Worm (Caenorhabditis elegans) whole organism, young adult: ENCODE results near the gene C14B9.10.

Source experiments
- B0336.3 ChIP-seq: fragments of 200-800 bp; sonication (Bioruptor generic); IDR thresholded peaks from 2 replicates; pipeline ENCODE4 v1.3.6; 2022; ENCODE audit warnings: missing genetic modification characterization, missing compliant biosample characterization
- C17E4.6 ChIP-seq: fragments of 200-800 bp; sonication (Bioruptor generic); IDR thresholded peaks from 2 replicates; pipeline ENCODE4 v1.3.6; 2022; ENCODE audit warnings: missing genetic modification reagents, missing genetic modification characterization, missing compliant biosample characterization
- D2030.7 ChIP-seq: fragments of 200-800 bp; sonication (Bioruptor generic); IDR thresholded peaks from 2 replicates; pipeline ENCODE4 v1.3.6; 2022; ENCODE audit warnings: missing genetic modification reagents, missing genetic modification characterization, missing compliant biosample characterization
- F22D6.2 ChIP-seq: sonication (generic microtip); optimal IDR thresholded peaks from 2 replicates; lab custom pipeline; 2016; ENCODE audit warnings: mild to moderate bottlenecking, missing genetic modification characterization, missing compliant biosample characterization
- F23B12.7 ChIP-seq: sonication (generic microtip); optimal IDR thresholded peaks from 2 replicates; lab custom pipeline; 2017; ENCODE audit warnings: missing genetic modification characterization, mild to moderate bottlenecking, missing compliant biosample characterization, antibody characterized with exemption, moderate library complexity; ENCODE audit not compliant: insufficient read depth
- F39B2.1 ChIP-seq: fragments of 200-800 bp; sonication (Bioruptor generic); IDR thresholded peaks from 2 replicates; pipeline ENCODE4 v1.3.6; 2022; ENCODE audit warnings: missing genetic modification reagents, missing genetic modification characterization, missing compliant biosample characterization
- F52B5.7 ChIP-seq: sonication (generic microtip); optimal IDR thresholded peaks from 2 replicates; lab custom pipeline; 2016; ENCODE audit warnings: mild to moderate bottlenecking, missing genetic modification characterization, missing compliant biosample characterization
- F57C9.4 ChIP-seq: sonication (generic microtip); optimal IDR thresholded peaks from 2 replicates; lab custom pipeline; 2017; ENCODE audit warnings: mild to moderate bottlenecking, missing genetic modification characterization, missing compliant biosample characterization
- K12H6.12 ChIP-seq: fragments of 200-800 bp; sonication (Bioruptor generic); optimal IDR thresholded peaks from 2 replicates; lab custom pipeline; 2018; ENCODE audit warnings: mild to moderate bottlenecking, missing genetic modification characterization, missing compliant biosample characterization
- Y53F4B.3 ChIP-seq: fragments of 200-800 bp; sonication (Bioruptor generic); IDR thresholded peaks from 2 replicates; pipeline ENCODE4 v1.3.6; 2022; ENCODE audit warnings: missing genetic modification reagents, missing genetic modification characterization, missing compliant biosample characterization
- Y53G8AR.9 ChIP-seq: fragments of 200-800 bp; sonication (Bioruptor generic); conservative IDR thresholded peaks from 2 replicates; pipeline ENCODE4 v1.3.6; 2022; ENCODE audit warnings: missing genetic modification reagents, missing genetic modification characterization, missing compliant biosample characterization
- Y56A3A.18 ChIP-seq: fragments of 200-800 bp; sonication (Bioruptor generic); IDR thresholded peaks from 2 replicates; pipeline ENCODE4 v1.3.6; 2022; ENCODE audit warnings: missing genetic modification reagents, missing genetic modification characterization, missing compliant biosample characterization
- Y79H2A.3 ChIP-seq: fragments of 200-800 bp; sonication (Bioruptor generic); conservative IDR thresholded peaks from 2 replicates; pipeline ENCODE4 v1.3.6; 2022; ENCODE audit warnings: missing genetic modification reagents, missing genetic modification characterization, missing compliant biosample characterization
- ZK185.1 ChIP-seq: sonication (generic microtip); optimal IDR thresholded peaks from 2 replicates; lab custom pipeline; 2016; ENCODE audit warnings: mild to moderate bottlenecking, missing genetic modification characterization, missing compliant biosample characterization; ENCODE audit not compliant: poor library complexity, severe bottlenecking
- akir-1 ChIP-seq: fragments of 200-800 bp; sonication (Bioruptor generic); optimal IDR thresholded peaks from 2 replicates; lab custom pipeline; 2018; ENCODE audit warnings: mild to moderate bottlenecking, missing genetic modification characterization, moderate library complexity, missing compliant biosample characterization
- atf-7 ChIP-seq: sonication (generic microtip); optimal IDR thresholded peaks from 2 replicates; lab custom pipeline; 2017; ENCODE audit warnings: mild to moderate bottlenecking, missing genetic modification characterization, missing compliant biosample characterization
- attf-3 ChIP-seq: fragments of 200-800 bp; sonication (Bioruptor generic); conservative IDR thresholded peaks from 2 replicates; pipeline ENCODE4 v1.3.6; 2022; ENCODE audit warnings: missing genetic modification reagents, missing genetic modification characterization, missing compliant biosample characterization
- bed-1 ChIP-seq: fragments of 200-800 bp; sonication (Bioruptor generic); IDR thresholded peaks from 2 replicates; pipeline ENCODE4 v1.3.6; 2022; ENCODE audit warnings: missing genetic modification reagents, missing genetic modification characterization, missing compliant biosample characterization
- cebp-1 ChIP-seq, 2 experiments: fragments of 200-800 bp in 1 of 2; sonication (Bioruptor generic) in 1 of 2; sonication (generic microtip) in 1 of 2; IDR thresholded peaks in 1 of 2; optimal IDR thresholded peaks in 1 of 2; 2 replicates each; pipeline versions ENCODE4 v1.3.6 to Lab custom; 2017 to 2022; ENCODE audit warnings: missing compliant biosample characterization in 2 of 2, missing genetic modification characterization in 2 of 2, mild to moderate bottlenecking in 1 of 2, missing genetic modification reagents in 1 of 2, moderate library complexity in 1 of 2
- ceh-100 ChIP-seq: fragments of 200-800 bp; sonication (Bioruptor generic); IDR thresholded peaks from 2 replicates; pipeline ENCODE4 v1.3.6; 2022; ENCODE audit warnings: missing genetic modification reagents, missing genetic modification characterization, missing compliant biosample characterization
- ceh-58 ChIP-seq: fragments of 200-800 bp; sonication (Bioruptor generic); IDR thresholded peaks from 2 replicates; pipeline ENCODE4 v1.3.6; 2022; ENCODE audit warnings: missing genetic modification characterization, missing compliant biosample characterization
- ceh-79 ChIP-seq: sonication (generic microtip); optimal IDR thresholded peaks from 2 replicates; lab custom pipeline; 2017; ENCODE audit warnings: mild to moderate bottlenecking, missing genetic modification characterization, missing compliant biosample characterization
- die-1 ChIP-seq: sonication (generic microtip); optimal IDR thresholded peaks from 2 replicates; lab custom pipeline; 2016; ENCODE audit warnings: missing genotype, mild to moderate bottlenecking, missing genetic modification characterization, missing compliant biosample characterization
- dpff-1 ChIP-seq: sonication (generic microtip); optimal IDR thresholded peaks from 2 replicates; lab custom pipeline; 2017; ENCODE audit warnings: mild to moderate bottlenecking, missing genetic modification characterization, missing compliant biosample characterization
- egl-44 ChIP-seq: fragments of 200-800 bp; sonication (Bioruptor generic); IDR thresholded peaks from 2 replicates; pipeline ENCODE4 v1.3.6; 2022; ENCODE audit warnings: missing genetic modification reagents, missing genetic modification characterization, missing compliant biosample characterization
- egrh-3 ChIP-seq: fragments of 200-800 bp; sonication (Bioruptor generic); IDR thresholded peaks from 2 replicates; pipeline ENCODE4 v1.3.6; 2022; ENCODE audit warnings: missing genetic modification reagents, missing genetic modification characterization, missing compliant biosample characterization
- hrde-1 ChIP-seq: sonication (generic microtip); optimal IDR thresholded peaks from 2 replicates; lab custom pipeline; 2016; ENCODE audit warnings: missing genetic modification characterization, mild to moderate bottlenecking, missing compliant biosample characterization, moderate library complexity, missing genotype, missing genetic modification reagents, borderline replicate concordance
- lin-35 ChIP-seq, 3 experiments: fragments of 150-350 bp in 2 of 3; sonication (generic microtip) in 1 of 3; optimal IDR thresholded peaks; 2 replicates each; lab custom pipeline; 2014 to 2018; ENCODE audit warnings: missing biosample characterization in 3 of 3, missing genetic modification characterization in 3 of 3, missing genetic modification reagents in 3 of 3
- lin-40 ChIP-seq: sonication (generic microtip); optimal IDR thresholded peaks from 2 replicates; lab custom pipeline; 2016; ENCODE audit warnings: missing genetic modification characterization, mild to moderate bottlenecking, missing compliant biosample characterization, missing genotype, missing genetic modification reagents
- lsy-27 ChIP-seq: sonication (generic microtip); optimal IDR thresholded peaks from 2 replicates; lab custom pipeline; 2017; ENCODE audit warnings: missing genetic modification characterization, mild to moderate bottlenecking, missing compliant biosample characterization, antibody characterized with exemption, missing genotype, borderline replicate concordance; ENCODE audit not compliant: insufficient read depth
- madf-10 ChIP-seq: sonication (generic microtip); optimal IDR thresholded peaks from 2 replicates; lab custom pipeline; 2016; ENCODE audit warnings: mild to moderate bottlenecking, missing genetic modification characterization, missing compliant biosample characterization
- madf-3 ChIP-seq: fragments of 200-800 bp; sonication (Bioruptor generic); IDR thresholded peaks from 2 replicates; pipeline ENCODE4 v1.3.6; 2022; ENCODE audit warnings: missing genetic modification reagents, missing genetic modification characterization, missing compliant biosample characterization
- mcd-1 ChIP-seq: fragments of 200-800 bp; sonication (Bioruptor generic); IDR thresholded peaks from 2 replicates; pipeline ENCODE4 v1.3.6; 2022; ENCODE audit warnings: missing genetic modification reagents, missing genetic modification characterization, missing compliant biosample characterization
- mel-28 ChIP-seq: sonication (generic microtip); optimal IDR thresholded peaks from 2 replicates; lab custom pipeline; 2016; ENCODE audit warnings: borderline replicate concordance, mild to moderate bottlenecking, missing genetic modification characterization, missing compliant biosample characterization
- mes-4 ChIP-seq: sonication (generic microtip); optimal IDR thresholded peaks from 2 replicates; lab custom pipeline; 2016; ENCODE audit warnings: missing genotype, missing genetic modification characterization, missing compliant biosample characterization
- nfya-1 ChIP-seq: sonication (generic microtip); optimal IDR thresholded peaks from 2 replicates; lab custom pipeline; 2017; ENCODE audit warnings: antibody characterized with exemption, missing compliant biosample characterization, missing genetic modification characterization, borderline replicate concordance; ENCODE audit not compliant: insufficient read depth
- nfyb-1 ChIP-seq: fragments of 200-800 bp; sonication (Bioruptor generic); IDR thresholded peaks from 2 replicates; pipeline ENCODE4 v1.3.6; 2022; ENCODE audit warnings: missing genetic modification reagents, missing genetic modification characterization, missing compliant biosample characterization
- nhr-27 ChIP-seq: fragments of 200-800 bp; sonication (Bioruptor generic); optimal IDR thresholded peaks from 2 replicates; lab custom pipeline; 2018; ENCODE audit warnings: mild to moderate bottlenecking, missing genetic modification characterization, moderate library complexity, missing compliant biosample characterization
- rcor-1 ChIP-seq: fragments of 200-800 bp; sonication (Bioruptor generic); IDR thresholded peaks from 2 replicates; pipeline ENCODE4 v1.3.6; 2022; ENCODE audit warnings: missing genetic modification reagents, missing genetic modification characterization, missing compliant biosample characterization
- rec-8 ChIP-seq, 2 experiments: sonication (generic microtip); optimal IDR thresholded peaks; 2 replicates each; lab custom pipeline; 2016; ENCODE audit warnings: mild to moderate bottlenecking in 2 of 2, missing genetic modification characterization in 2 of 2, missing genetic modification reagents in 2 of 2, missing genotype in 2 of 2, missing biosample characterization in 1 of 2, missing compliant biosample characterization in 1 of 2, moderate library complexity in 1 of 2
- rpc-1 ChIP-seq, 2 experiments: fragments of 150-350 bp in 1 of 2; sonication (generic microtip) in 1 of 2; optimal IDR thresholded peaks; 2 replicates each; lab custom pipeline; 2014 to 2018; ENCODE audit warnings: missing biosample characterization in 1 of 2, missing genetic modification characterization in 1 of 2, missing genetic modification reagents in 1 of 2, missing genotype in 1 of 2
- sdz-38 ChIP-seq: sonication (generic microtip); optimal IDR thresholded peaks from 2 replicates; lab custom pipeline; 2016; ENCODE audit warnings: missing genotype, missing genetic modification characterization, missing compliant biosample characterization
- tlf-1 ChIP-seq: fragments of 200-800 bp; sonication (Bioruptor generic); optimal IDR thresholded peaks from 2 replicates; lab custom pipeline; 2018; ENCODE audit warnings: mild to moderate bottlenecking, missing genetic modification characterization, missing compliant biosample characterization
- zfh-2 ChIP-seq: fragments of 200-800 bp; sonication (Bioruptor generic); conservative IDR thresholded peaks from 2 replicates; pipeline ENCODE4 v1.3.6; 2022; ENCODE audit warnings: missing genetic modification reagents, missing genetic modification characterization, missing compliant biosample characterization
- ztf-28 ChIP-seq: fragments of 200-800 bp; sonication (Bioruptor generic); IDR thresholded peaks from 2 replicates; pipeline ENCODE4 v1.3.6; 2022; ENCODE audit warnings: missing genetic modification reagents, missing genetic modification characterization, missing compliant biosample characterization

C14B9.10 gene

DNA sequence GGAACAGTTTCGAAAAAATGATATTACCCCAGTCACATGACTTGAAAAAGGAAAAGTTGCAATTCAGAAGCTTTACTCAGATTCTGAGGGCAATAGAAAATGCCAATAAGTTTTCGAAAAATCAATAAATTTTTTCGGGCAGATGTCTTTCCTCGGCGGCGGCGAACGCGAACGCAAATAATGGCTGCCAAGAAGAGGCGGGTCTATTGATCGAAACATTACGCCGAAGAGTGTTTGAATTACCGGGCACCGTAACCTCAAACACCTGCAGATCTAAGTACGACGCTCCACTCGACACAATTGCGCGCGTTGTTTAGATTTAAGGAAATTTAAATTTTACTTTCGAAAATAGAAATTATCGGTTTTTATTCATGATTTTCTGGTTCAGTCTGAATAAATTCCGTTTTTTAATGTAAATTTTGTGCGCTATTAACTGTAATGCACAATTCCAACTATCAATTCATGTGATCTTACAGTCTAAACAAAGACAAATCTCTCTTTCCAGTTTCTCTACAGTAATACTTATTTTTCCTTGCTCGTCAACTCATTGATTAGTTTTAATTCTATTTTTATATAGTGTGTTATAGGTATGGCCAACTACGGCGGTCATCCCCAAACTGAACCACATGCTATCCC, 33.3 kb downstream of the C14B9.10 start, which contains the start of gene prp-8:
Gene prp-8 (plus strand): TSS at position 586 of the 636 bp plus-strand sequence.
- TF ChIP-seq lsy-27 (tag; lab: Kevin White, UChicago) (no peak), hrde-1 (no peak), akir-1 (GFP tag; lab: Kevin White, UChicago) (no peak), mcd-1 (GFP tag; lab: Robert Waterston, UW) (peak; percentile 76), sdz-38 (tag; lab: Kevin White, UChicago) (no peak), bed-1 (GFP tag; lab: Robert Waterston, UW) (no peak), D2030.7 (GFP tag; lab: Robert Waterston, UW) (peak; percentile 46), lin-35 (GFP tag; optimal IDR thresholded peaks at IDR 0.05; lab: Kevin White, UChicago) (peak in 1 of 3 experiments; percentile 89), cebp-1 (GFP tag; IDR thresholded peaks at IDR 0.05; lab: Robert Waterston, UW) (peak; percentile 31; the same call in 1 of the 2 replicates), cebp-1 (tag; optimal IDR thresholded peaks at IDR 0.05; lab: Kevin White, UChicago) (peak; percentile 67), ceh-79 (tag; lab: Kevin White, UChicago) (no peak), attf-3 (peak; percentile 99), ztf-28 (GFP tag; lab: Robert Waterston, UW) (no peak), C17E4.6 (GFP tag; lab: Robert Waterston, UW) (no peak), rec-8 (tag; optimal IDR thresholded peaks at IDR 0.05; lab: Kevin White, UChicago) (no peak), rpc-1 (optimal IDR thresholded peaks at IDR 0.05; lab: Kevin White, UChicago) (no peak), rpc-1 (tag; optimal IDR thresholded peaks at IDR 0.05; lab: Kevin White, UChicago) (no peak), ceh-58 (GFP tag; lab: Robert Waterston, UW) (no peak), tlf-1 (peak; percentile 44), Y79H2A.3 (GFP tag; lab: Robert Waterston, UW) (no peak), F22D6.2 (tag; lab: Kevin White, UChicago) (no peak), F23B12.7 (tag; lab: Kevin White, UChicago) (peak; percentile 80), die-1 (tag; lab: Kevin White, UChicago) (no peak), nfya-1 (tag; lab: Kevin White, UChicago) (no peak), rcor-1 (0 out of 2 replicates have a peak, but pooled peaks have one; percentile 37), madf-3 (GFP tag; lab: Robert Waterston, UW) (no peak), nfyb-1 (peak; percentile 88), B0336.3 (GFP tag; lab: Robert Waterston, UW) (peak; percentile 34; the same call in 1 of the 2 replicates), nhr-27 (tag; lab: Kevin White, UChicago) (no peak), mes-4 (tag; lab: Kevin White, UChicago) (no peak), lin-40 (peak; percentile 76), madf-10 (tag; lab: Kevin White, UChicago) (peak; percentile 80), F52B5.7 (tag; lab: Kevin White, UChicago) (no peak), egrh-3 (GFP tag; lab: Robert Waterston, UW) (peak; percentile 32; the same call in 1 of the 2 replicates), ceh-100 (GFP tag; lab: Robert Waterston, UW) (peak; percentile 17; the same call in 1 of the 2 replicates), Y53F4B.3 (GFP tag; lab: Robert Waterston, UW) (no peak), dpff-1 (tag; lab: Kevin White, UChicago) (no peak), K12H6.12 (tag; lab: Kevin White, UChicago) (peak; percentile 72), ZK185.1 (tag; lab: Kevin White, UChicago) (peak; percentile 75), Y56A3A.18 (no peak), egl-44 (GFP tag; lab: Robert Waterston, UW) (no peak), F57C9.4 (tag; lab: Kevin White, UChicago) (no peak), atf-7 (tag; lab: Kevin White, UChicago) (no peak), Y53G8AR.9 (GFP tag; lab: Robert Waterston, UW) (0 out of 2 replicates have a peak, but pooled peaks have one; percentile 46), zfh-2 (GFP tag; lab: Robert Waterston, UW) (no peak; the same call in 1 of the 2 replicates), mel-28 (tag; lab: Kevin White, UChicago) (no peak), F39B2.1 (GFP tag; lab: Robert Waterston, UW) (no peak)
